Fruit fly (Drosophila melanogaster) whole organism, embryonic: ENCODE results near the gene CG31875.

Experiments used
- Aef1 ChIP-seq: fragments of 200-800 bp; sonication (Bioruptor generic); IDR thresholded peaks from 3 replicates; pipeline ENCODE4 v1.3.6; 2022; ENCODE audit warnings: missing biosample characterization, missing genetic modification characterization
- Atf6 ChIP-seq: fragments of 200-800 bp; sonication (Bioruptor generic); IDR thresholded peaks from 2 replicates; pipeline ENCODE4 v1.3.6; 2022; ENCODE audit warnings: missing biosample characterization, missing genetic modification characterization
- CG10979 ChIP-seq: fragments of 200-800 bp; sonication (Bioruptor generic); optimal IDR thresholded peaks from 2 replicates; lab custom pipeline; 2018; ENCODE audit warnings: missing biosample characterization, mild to moderate bottlenecking, missing genetic modification characterization, moderate library complexity
- CG11695 ChIP-seq: fragments of 200-800 bp; sonication (Bioruptor generic); IDR thresholded peaks from 3 replicates; pipeline ENCODE4 v1.3.6; 2022; ENCODE audit warnings: missing biosample characterization, missing genetic modification characterization
- CG12155 ChIP-seq: fragments of 200-800 bp; sonication (Bioruptor generic); optimal IDR thresholded peaks from 3 replicates; lab custom pipeline; 2016; ENCODE audit warnings: missing biosample characterization, missing genetic modification characterization
- CG12236 ChIP-seq: fragments of 200-800 bp; sonication (Bioruptor generic); optimal IDR thresholded peaks from 2 replicates; lab custom pipeline; 2016; ENCODE audit warnings: missing biosample characterization, missing genetic modification characterization
- CG13424 ChIP-seq: fragments of 200-800 bp; sonication (Bioruptor generic); optimal IDR thresholded peaks from 2 replicates; lab custom pipeline; 2019; ENCODE audit warnings: missing biosample characterization, mild to moderate bottlenecking, missing genetic modification characterization, moderate library complexity
- CG14050 ChIP-seq: fragments of 200-800 bp; sonication (Bioruptor generic); IDR thresholded peaks from 3 replicates; pipeline ENCODE4 v1.3.6; 2022; ENCODE audit warnings: missing biosample characterization, missing genetic modification characterization
- CG15696 ChIP-seq: fragments of 200-800 bp; sonication (Bioruptor generic); optimal IDR thresholded peaks from 2 replicates; lab custom pipeline; 2019; ENCODE audit warnings: missing biosample characterization, mild to moderate bottlenecking, missing genetic modification characterization, moderate library complexity
- CG16779 ChIP-seq: fragments of 200-800 bp; sonication (Bioruptor generic); IDR thresholded peaks from 2 replicates; pipeline ENCODE4 v1.3.6; 2022; ENCODE audit warnings: missing biosample characterization, missing genetic modification characterization
- CG17568 ChIP-seq: fragments of 200-800 bp; sonication (Bioruptor generic); optimal IDR thresholded peaks from 2 replicates; lab custom pipeline; 2018; ENCODE audit warnings: missing biosample characterization, mild to moderate bottlenecking, missing genetic modification characterization, moderate library complexity
- CG17612 ChIP-seq: fragments of 200-800 bp; sonication (Bioruptor generic); IDR thresholded peaks from 2 replicates; pipeline ENCODE4 v1.3.6; 2022; ENCODE audit warnings: missing biosample characterization, missing genetic modification characterization
- CG18476 ChIP-seq: fragments of 200-800 bp; sonication (Bioruptor generic); optimal IDR thresholded peaks from 2 replicates; lab custom pipeline; 2016; ENCODE audit warnings: missing biosample characterization, mild to moderate bottlenecking, missing genetic modification characterization
- CG2116 ChIP-seq: fragments of 200-800 bp; sonication (Bioruptor generic); optimal IDR thresholded peaks from 3 replicates; lab custom pipeline; 2018; ENCODE audit warnings: missing biosample characterization, mild to moderate bottlenecking, missing genetic modification characterization
- CG2129 ChIP-seq: fragments of 200-800 bp; sonication (Bioruptor generic); IDR thresholded peaks from 2 replicates; pipeline ENCODE4 v1.3.6; 2022; ENCODE audit warnings: missing biosample characterization, missing genetic modification characterization; ENCODE audit not compliant: partially characterized antibody
- CG2202 ChIP-seq: fragments of 200-800 bp; sonication (Bioruptor generic); optimal IDR thresholded peaks from 2 replicates; lab custom pipeline; 2018; ENCODE audit warnings: missing biosample characterization, mild to moderate bottlenecking, missing genetic modification characterization
- CG30020 ChIP-seq: fragments of 200-800 bp; optimal IDR thresholded peaks from 2 replicates; lab custom pipeline; 2019; ENCODE audit warnings: missing biosample characterization, mild to moderate bottlenecking, missing genetic modification characterization, moderate library complexity
- CG33213 ChIP-seq: fragments of 200-800 bp; sonication (Bioruptor generic); optimal IDR thresholded peaks from 3 replicates; lab custom pipeline; 2016; ENCODE audit warnings: missing biosample characterization, missing genetic modification characterization
- CG3407 ChIP-seq: fragments of 200-800 bp; sonication (Bioruptor generic); optimal IDR thresholded peaks from 2 replicates; lab custom pipeline; 2018; ENCODE audit warnings: missing biosample characterization, mild to moderate bottlenecking, missing genetic modification characterization
- CG4707 ChIP-seq: fragments of 200-800 bp; sonication (Bioruptor generic); optimal IDR thresholded peaks from 2 replicates; lab custom pipeline; 2018; ENCODE audit warnings: missing biosample characterization, mild to moderate bottlenecking, missing genetic modification characterization, moderate library complexity
- CG6272 ChIP-seq: fragments of 200-800 bp; sonication (Bioruptor generic); IDR thresholded peaks from 2 replicates; pipeline ENCODE4 v1.3.6; 2022; ENCODE audit warnings: missing biosample characterization, missing genetic modification characterization
- CG7556 ChIP-seq: fragments of 200-800 bp; sonication (Bioruptor generic); optimal IDR thresholded peaks from 2 replicates; lab custom pipeline; 2017; ENCODE audit warnings: missing biosample characterization, mild to moderate bottlenecking, missing genetic modification characterization
- CG7745 ChIP-seq: fragments of 200-800 bp; sonication (Bioruptor generic); optimal IDR thresholded peaks from 2 replicates; lab custom pipeline; 2018; ENCODE audit warnings: missing biosample characterization, mild to moderate bottlenecking, missing genetic modification characterization, moderate library complexity
- CG8359 ChIP-seq: fragments of 200-800 bp; sonication (Bioruptor generic); optimal IDR thresholded peaks from 2 replicates; lab custom pipeline; 2017; ENCODE audit warnings: missing biosample characterization, mild to moderate bottlenecking, missing genetic modification characterization, borderline replicate concordance
- CrebB ChIP-seq: fragments of 200-800 bp; sonication (Bioruptor generic); optimal IDR thresholded peaks from 3 replicates; lab custom pipeline; 2018; ENCODE audit warnings: missing biosample characterization, mild to moderate bottlenecking, missing genetic modification characterization
- D19B ChIP-seq: fragments of 200-800 bp; sonication (Bioruptor generic); optimal IDR thresholded peaks from 2 replicates; lab custom pipeline; 2017; ENCODE audit warnings: missing biosample characterization, mild to moderate bottlenecking, missing genetic modification characterization
- Drgx ChIP-seq: fragments of 200-800 bp; sonication (Bioruptor generic); IDR thresholded peaks from 2 replicates; pipeline ENCODE4 v1.3.6; 2022; ENCODE audit warnings: missing biosample characterization, missing genetic modification characterization
- Ets65A ChIP-seq: fragments of 200-800 bp; sonication (Bioruptor generic); peaks from one replicate; lab custom pipeline; 2016; ENCODE audit warnings: missing biosample characterization, missing genetic modification characterization
- GATAe ChIP-seq: fragments of 200-800 bp; sonication (Bioruptor generic); conservative IDR thresholded peaks from 2 replicates; pipeline ENCODE4 v1.3.6; 2022; ENCODE audit warnings: missing biosample characterization, missing genetic modification characterization
- Gug ChIP-seq: fragments of 200-800 bp; sonication (Bioruptor generic); IDR thresholded peaks from 4 replicates; pipeline ENCODE4 v1.3.6; 2022; ENCODE audit warnings: missing biosample characterization, missing genetic modification characterization
- Kr ChIP-seq: fragments of 200-800 bp; sonication (Bioruptor generic); optimal IDR thresholded peaks from 2 replicates; lab custom pipeline; 2017; ENCODE audit warnings: missing biosample characterization, mild to moderate bottlenecking, missing genetic modification characterization
- MBD-R2 ChIP-seq: fragments of 200-800 bp; sonication (Bioruptor generic); IDR thresholded peaks from 2 replicates; pipeline ENCODE4 v1.3.6; 2022; ENCODE audit warnings: missing biosample characterization, missing genetic modification characterization
- MESR4 ChIP-seq: fragments of 200-800 bp; sonication (Bioruptor generic); optimal IDR thresholded peaks from 2 replicates; lab custom pipeline; 2018; ENCODE audit warnings: missing biosample characterization, mild to moderate bottlenecking, missing genetic modification characterization, moderate library complexity
- Max ChIP-seq: fragments of 200-800 bp; sonication (Bioruptor generic); optimal IDR thresholded peaks from 2 replicates; lab custom pipeline; 2016; ENCODE audit warnings: missing biosample characterization, mild to moderate bottlenecking, missing genetic modification characterization
- Sin3A ChIP-seq: fragments of >200 bp; optimal IDR thresholded peaks from 2 replicates; lab custom pipeline; 2018
- Taf1 ChIP-seq: fragments of 200-800 bp; sonication (Bioruptor generic); IDR thresholded peaks from 2 replicates; pipeline ENCODE4 v1.3.6; 2022; ENCODE audit warnings: missing biosample characterization, missing genetic modification characterization
- bsh ChIP-seq, 2 experiments: fragments of 200-800 bp; sonication (Bioruptor generic); optimal IDR thresholded peaks; 2 replicates each; lab custom pipeline; 2017 to 2018; ENCODE audit warnings: mild to moderate bottlenecking in 2 of 2, missing biosample characterization in 2 of 2, missing genetic modification characterization in 2 of 2, moderate library complexity in 1 of 2
- da ChIP-seq: fragments of 200-800 bp; sonication (Bioruptor generic); optimal IDR thresholded peaks from 2 replicates; lab custom pipeline; 2016; ENCODE audit warnings: missing biosample characterization, missing genetic modification characterization
- hb ChIP-seq: fragments of 200-800 bp; sonication (Bioruptor generic); IDR thresholded peaks from 3 replicates; pipeline ENCODE4 v1.3.6; 2022; ENCODE audit warnings: missing biosample characterization, missing genetic modification characterization; ENCODE audit not compliant: partially characterized antibody
- hbn ChIP-seq: fragments of 200-800 bp; sonication (Bioruptor generic); IDR thresholded peaks from 2 replicates; pipeline ENCODE4 v1.3.6; 2022; ENCODE audit warnings: missing biosample characterization, missing genetic modification characterization; ENCODE audit not compliant: partially characterized antibody
- luna ChIP-seq: fragments of 200-800 bp; sonication (Bioruptor generic); optimal IDR thresholded peaks from 2 replicates; lab custom pipeline; 2016; ENCODE audit warnings: missing biosample characterization, missing genetic modification characterization
- mirr ChIP-seq: fragments of 200-800 bp; sonication (Bioruptor generic); optimal IDR thresholded peaks from 3 replicates; lab custom pipeline; 2018; ENCODE audit warnings: missing biosample characterization, mild to moderate bottlenecking, missing genetic modification characterization
- pb ChIP-seq: fragments of 200-800 bp; sonication (Bioruptor generic); optimal IDR thresholded peaks from 3 replicates; lab custom pipeline; 2016; ENCODE audit warnings: missing biosample characterization, missing genetic modification characterization
- phol ChIP-seq: fragments of 200-800 bp; sonication (Bioruptor generic); optimal IDR thresholded peaks from 3 replicates; lab custom pipeline; 2018; ENCODE audit warnings: missing biosample characterization, mild to moderate bottlenecking, missing genetic modification characterization, moderate library complexity
- pnt ChIP-seq: fragments of 200-800 bp; sonication (Bioruptor generic); optimal IDR thresholded peaks from 3 replicates; lab custom pipeline; 2016; ENCODE audit warnings: missing biosample characterization, missing genetic modification characterization
- sug ChIP-seq: fragments of 200-800 bp; optimal IDR thresholded peaks from 2 replicates; lab custom pipeline; 2019; ENCODE audit warnings: missing biosample characterization, mild to moderate bottlenecking, missing genetic modification characterization, moderate library complexity
- tin ChIP-seq: fragments of 200-800 bp; sonication (Bioruptor generic); optimal IDR thresholded peaks from 3 replicates; lab custom pipeline; 2016; ENCODE audit warnings: missing biosample characterization, missing genetic modification characterization
- trem ChIP-seq: fragments of 200-800 bp; optimal IDR thresholded peaks from 3 replicates; lab custom pipeline; 2019; ENCODE audit warnings: missing biosample characterization, mild to moderate bottlenecking, missing genetic modification characterization, moderate library complexity
- yki ChIP-seq: fragments of >200 bp; optimal IDR thresholded peaks from 3 replicates; lab custom pipeline; 2018

Gene CG31875

dm6 chr2L:10009800-10010658 is 7.5 kb upstream of the CG31875 start (continued):
- TF ChIP-seq CG17568 (GFP tag; lab: Kevin White, UChicago) (peak; percentile 93), CG7556 (peak; percentile 94), D19B (GFP tag; lab: Kevin White, UChicago) (peak; percentile 91), MBD-R2 (GFP tag; lab: Robert Waterston, UW) (peak; percentile 98), CG8359 (GFP tag; lab: Kevin White, UChicago) (peak; percentile 78), trem (peak; percentile 84), bsh (GFP tag; optimal IDR thresholded peaks at IDR 0.05; lab: Kevin White, UChicago) (peak; percentile 97), CG2202 (peak; percentile 94), CG4707 (GFP tag; lab: Kevin White, UChicago) (peak; percentile 88), Gug (GFP tag; lab: Robert Waterston, UW) (peak; percentile 98), CG2129 (GFP tag; lab: Robert Waterston, UW) (no peak), pnt (GFP tag; lab: Kevin White, UChicago) (peak; percentile 98), da (GFP tag; lab: Kevin White, UChicago) (peak; percentile 96), CG12236 (GFP tag; lab: Kevin White, UChicago) (peak; percentile 91), luna (GFP tag; lab: Kevin White, UChicago) (peak; percentile 96), GATAe (peak; percentile 86), sug (tag; lab: Kevin White, UChicago) (peak; percentile 94), CG10979 (tag; lab: Kevin White, UChicago) (peak; percentile 95), Aef1 (peak; percentile 97), CG2116 (peak; percentile 62), tin (peak; percentile 97), CG30020 (tag; lab: Kevin White, UChicago) (peak; percentile 76), CG15696 (tag; lab: Kevin White, UChicago) (peak; percentile 90), CG17612 (peak; percentile 95), Ets65A (GFP tag; lab: Kevin White, UChicago) (peak; percentile 100), CG7745 (tag; lab: Kevin White, UChicago) (peak; percentile 64), pb (GFP tag; lab: Kevin White, UChicago) (peak; percentile 97), hb (GFP tag; lab: Robert Waterston, UW) (no peak), Max (GFP tag; lab: Kevin White, UChicago) (peak; percentile 90), yki (no peak), Drgx (GFP tag; lab: Robert Waterston, UW) (peak; percentile 99), Sin3A (no peak), Atf6 (GFP tag; lab: Robert Waterston, UW) (peak; percentile 97), CrebB (tag; lab: Kevin White, UChicago) (peak; percentile 97), CG33213 (peak; percentile 97), phol (peak; percentile 90), CG3407 (GFP tag; lab: Kevin White, UChicago) (peak; percentile 92), mirr (GFP tag; lab: Kevin White, UChicago) (peak; percentile 96), CG18476 (GFP tag; lab: Kevin White, UChicago) (peak; percentile 89), CG6272 (GFP tag; lab: Robert Waterston, UW) (peak; percentile 94), Taf1 (GFP tag; lab: Robert Waterston, UW) (peak; percentile 97), Kr (GFP tag; lab: Kevin White, UChicago) (no peak), CG16779 (peak; percentile 95), CG13424 (tag; lab: Kevin White, UChicago) (peak; percentile 97), CG11695 (GFP tag; lab: Robert Waterston, UW) (peak; percentile 95), CG12155 (GFP tag; lab: Kevin White, UChicago) (peak; percentile 97), hbn (GFP tag; lab: Robert Waterston, UW) (no peak; the same call in 1 of the 2 replicates), MESR4 (GFP tag; lab: Kevin White, UChicago) (peak; percentile 56), CG14050 (GFP tag; lab: Robert Waterston, UW) (peak; percentile 94)
